3 worm cellular contexts compared by ENCODE assay signal in the genomic region with DNA sequence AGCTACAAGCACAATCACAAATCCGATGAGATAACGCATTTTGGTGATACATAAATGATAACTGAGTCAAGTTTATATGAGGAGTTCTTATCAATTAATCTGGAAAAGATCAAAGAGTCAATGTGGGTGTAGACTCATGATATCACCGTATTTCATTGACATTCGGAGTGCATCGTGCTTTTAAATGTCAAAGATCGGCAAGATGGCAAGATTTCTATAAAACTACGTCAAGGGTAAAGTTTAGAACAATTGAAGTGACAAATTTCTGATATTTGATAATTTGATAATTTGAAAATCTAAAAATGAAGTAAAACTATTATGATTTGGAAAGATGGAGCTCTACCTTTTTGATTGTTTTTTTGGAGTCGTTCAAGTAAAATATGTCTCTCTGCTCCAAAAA.
TF ChIP-seq lines count a peak whose summit lies in the region.

TSS of gene sysm-1 (minus strand) at position 101 of the 400 bp plus-strand sequence.

TF ChIP-seq in whole organism, L3 larva, 47 proteins besides CTCF, POLR2A, EP300 and RAD21:
- TF ChIP-seq nhr-67 (tag; optimal IDR thresholded peaks at IDR 0.05; lab: Kevin White, UChicago) (no peak), elt-2 (tag; optimal IDR thresholded peaks at IDR 0.05; lab: Kevin White, UChicago) (peak; percentile 27)

TF ChIP-seq in whole organism, L4 larva, 104 proteins besides CTCF, POLR2A, EP300 and RAD21:
- TF ChIP-seq ceh-20 (GFP tag; IDR thresholded peaks at IDR 0.05; lab: Robert Waterston, UW) (no peak), mdt-29 (GFP tag; IDR thresholded peaks at IDR 0.05; lab: Robert Waterston, UW) (no peak), lin-38 (GFP tag; IDR thresholded peaks at IDR 0.05; lab: Robert Waterston, UW) (no peak), dmd-6 (GFP tag; IDR thresholded peaks at IDR 0.05; lab: Robert Waterston, UW) (peak; percentile 27; the same call in 1 of the 2 replicates), unc-130 (GFP tag; optimal IDR thresholded peaks at IDR 0.05; lab: Kevin White, UChicago) (no peak), hmg-1.1 (GFP tag; IDR thresholded peaks at IDR 0.05; lab: Robert Waterston, UW) (no peak), dpl-1 (GFP tag; optimal IDR thresholded peaks at IDR 0.05; lab: Kevin White, UChicago) (no peak), nhr-25 (tag; optimal IDR thresholded peaks at IDR 0.05; lab: Kevin White, UChicago; ENCODE audit: borderline replicate concordance, insufficient read depth) (no peak)
TF ChIP-seq in whole organism, L4 larva: peak in this region for 1.

TF ChIP-seq in whole organism, young adult, 124 proteins besides CTCF, POLR2A, EP300 and RAD21:
- no peak for TF ChIP-seq ztf-6 (GFP tag; IDR thresholded peaks at IDR 0.05; lab: Robert Waterston, UW)
- peak; percentile 4 for TF ChIP-seq nhr-80 (tag; optimal IDR thresholded peaks at IDR 0.05; lab: Kevin White, UChicago)
TF ChIP-seq in whole organism, young adult: peak in this region for 1.
